Worm (Caenorhabditis elegans) whole organism, L2 larva: ENCODE data around the gene fbxa-152.
"Not testable (repeated sequence)": the region's sequence is repeated elsewhere in the genome, so short reads cannot be mapped to it uniquely, and the experiment has no call there.

Experiments
- C34F6.9 ChIP-seq: fragments of 150-350 bp; optimal IDR thresholded peaks from 2 replicates; lab custom pipeline; 2014; ENCODE audit warnings: missing biosample characterization, missing genetic modification characterization
- F13H6.1 ChIP-seq: sonication (generic microtip); optimal IDR thresholded peaks from 2 replicates; lab custom pipeline; 2016; ENCODE audit warnings: missing genetic modification characterization, missing compliant biosample characterization
- R02D3.7 ChIP-seq: fragments of 150-350 bp; optimal IDR thresholded peaks from 2 replicates; lab custom pipeline; 2014; ENCODE audit warnings: missing biosample characterization, missing genetic modification characterization
- Y55F3AM.14 ChIP-seq: fragments of 200-800 bp; sonication (Bioruptor generic); optimal IDR thresholded peaks from 2 replicates; lab custom pipeline; 2018; ENCODE audit warnings: mild to moderate bottlenecking, missing genetic modification characterization, missing compliant biosample characterization
- alr-1 ChIP-seq: fragments of 150-350 bp; optimal IDR thresholded peaks from 2 replicates; lab custom pipeline; 2014; ENCODE audit warnings: missing biosample characterization, missing genetic modification characterization
- aly-2 ChIP-seq: fragments of 150-350 bp; optimal IDR thresholded peaks from 2 replicates; lab custom pipeline; 2014; ENCODE audit warnings: missing biosample characterization, missing genetic modification characterization
- crh-2 ChIP-seq: sonication (generic microtip); optimal IDR thresholded peaks from 2 replicates; lab custom pipeline; 2017; ENCODE audit warnings: missing biosample characterization, missing genetic modification characterization
- egl-27 ChIP-seq: sonication (generic microtip); optimal IDR thresholded peaks from 3 replicates; lab custom pipeline; 2017; ENCODE audit warnings: missing biosample characterization, missing genetic modification reagents, missing genetic modification characterization
- elt-1 ChIP-seq: fragments of 150-350 bp; optimal IDR thresholded peaks from 2 replicates; lab custom pipeline; 2014; ENCODE audit warnings: missing biosample characterization, missing genetic modification characterization
- gmeb-1 ChIP-seq: fragments of 150-350 bp; optimal IDR thresholded peaks from 2 replicates; lab custom pipeline; 2014; ENCODE audit warnings: missing biosample characterization, missing genetic modification characterization
- lin-11 ChIP-seq: fragments of 150-350 bp; sonication (generic microtip); optimal IDR thresholded peaks from 2 replicates; lab custom pipeline; 2014; ENCODE audit warnings: missing biosample characterization, missing genetic modification characterization, inconsistent platforms, mixed read lengths
- lin-13 ChIP-seq: fragments of 150-350 bp; optimal IDR thresholded peaks from 2 replicates; lab custom pipeline; 2014; ENCODE audit warnings: missing biosample characterization, missing genetic modification reagents, missing genetic modification characterization
- lin-39 ChIP-seq: fragments of 150-350 bp; optimal IDR thresholded peaks from 2 replicates; lab custom pipeline; 2014; ENCODE audit warnings: missing biosample characterization, missing genetic modification reagents, missing genetic modification characterization
- lsy-2 ChIP-seq, 2 experiments: fragments of 150-350 bp in 1 of 2; sonication (generic microtip) in 1 of 2; optimal IDR thresholded peaks; 2 replicates each; lab custom pipeline; 2014 to 2017; ENCODE audit warnings: missing biosample characterization in 2 of 2, missing genetic modification characterization in 2 of 2
- mab-5 ChIP-seq: fragments of 150-350 bp; optimal IDR thresholded peaks from 2 replicates; lab custom pipeline; 2014; ENCODE audit warnings: missing biosample characterization, missing genetic modification characterization
- mbf-1 ChIP-seq: sonication (generic microtip); optimal IDR thresholded peaks from 2 replicates; lab custom pipeline; 2017; ENCODE audit warnings: missing biosample characterization, missing genetic modification characterization
- mdl-1 ChIP-seq, 2 experiments: fragments of 150-350 bp in 1 of 2; sonication (generic microtip) in 1 of 2; optimal IDR thresholded peaks; 2 replicates each; lab custom pipeline; 2017; ENCODE audit warnings: missing biosample characterization in 2 of 2, missing genetic modification characterization in 2 of 2
- nhr-10 ChIP-seq: sonication (generic microtip); optimal IDR thresholded peaks from 2 replicates; lab custom pipeline; 2017; ENCODE audit warnings: missing biosample characterization, missing genetic modification characterization
- nhr-11 ChIP-seq: fragments of 150-350 bp; optimal IDR thresholded peaks from 2 replicates; lab custom pipeline; 2014; ENCODE audit warnings: missing biosample characterization, missing genetic modification characterization
- nhr-12 ChIP-seq: fragments of 150-350 bp; optimal IDR thresholded peaks from 2 replicates; lab custom pipeline; 2014; ENCODE audit warnings: missing biosample characterization, missing genetic modification characterization
- nhr-23 ChIP-seq: fragments of 150-350 bp; optimal IDR thresholded peaks from 2 replicates; lab custom pipeline; 2014; ENCODE audit warnings: missing biosample characterization, missing genetic modification reagents, missing genetic modification characterization
- nhr-237 ChIP-seq: fragments of 150-350 bp; optimal IDR thresholded peaks from 2 replicates; lab custom pipeline; 2014; ENCODE audit warnings: missing biosample characterization, missing genetic modification characterization
- nhr-25 ChIP-seq: fragments of 150-350 bp; sonication (generic microtip); optimal IDR thresholded peaks from 3 replicates; lab custom pipeline; 2014; ENCODE audit warnings: missing biosample characterization, missing genetic modification characterization
- nhr-77 ChIP-seq: fragments of 150-350 bp; optimal IDR thresholded peaks from 2 replicates; lab custom pipeline; 2014; ENCODE audit warnings: missing biosample characterization, missing genetic modification characterization
- peb-1 ChIP-seq: fragments of 150-350 bp; optimal IDR thresholded peaks from 2 replicates; lab custom pipeline; 2014; ENCODE audit warnings: missing biosample characterization, missing genetic modification characterization
- sem-4 ChIP-seq: fragments of 150-350 bp; optimal IDR thresholded peaks from 2 replicates; lab custom pipeline; 2014; ENCODE audit warnings: missing biosample characterization, missing genetic modification reagents, missing genetic modification characterization
- skn-1 ChIP-seq: sonication (generic microtip); optimal IDR thresholded peaks from 2 replicates; lab custom pipeline; 2017; ENCODE audit warnings: missing biosample characterization, missing genetic modification characterization
- sma-9 ChIP-seq, 2 experiments: fragments of 150-350 bp in 1 of 2; sonication (generic microtip) in 1 of 2; optimal IDR thresholded peaks; 2 replicates each; lab custom pipeline; 2014 to 2016; ENCODE audit warnings: missing genetic modification characterization in 2 of 2, mild to moderate bottlenecking in 1 of 2, missing biosample characterization in 1 of 2, missing compliant biosample characterization in 1 of 2, missing genetic modification reagents in 1 of 2, moderate library complexity in 1 of 2
- snpc-4 ChIP-seq: fragments of 150-350 bp; optimal IDR thresholded peaks from 2 replicates; lab custom pipeline; 2014; ENCODE audit warnings: missing biosample characterization, missing genetic modification characterization
- unc-55 ChIP-seq: fragments of 150-350 bp; sonication (generic microtip); optimal IDR thresholded peaks from 3 replicates; lab custom pipeline; 2014; ENCODE audit warnings: missing biosample characterization, missing genetic modification reagents, missing genetic modification characterization
- unc-62 ChIP-seq: fragments of 150-350 bp; optimal IDR thresholded peaks from 2 replicates; lab custom pipeline; 2014; ENCODE audit warnings: missing biosample characterization, missing genetic modification reagents, missing genetic modification characterization
- ztf-11 ChIP-seq: sonication (generic microtip); optimal IDR thresholded peaks from 2 replicates; lab custom pipeline; 2017; ENCODE audit warnings: missing biosample characterization, missing genetic modification characterization
- ztf-4 ChIP-seq: fragments of 150-350 bp; optimal IDR thresholded peaks from 2 replicates; lab custom pipeline; 2014; ENCODE audit warnings: missing biosample characterization, missing genetic modification characterization

fbxa-152 gene

ce11 chrV:15602253-15602652, at the start of gene fbxa-152:
Gene fbxa-152 (minus strand): TSS chrV:15602353.
- TF ChIP-seq ztf-4, result no peak
- no peak for TF ChIP-seq peb-1
- TF ChIP-seq lsy-2 (tag; optimal IDR thresholded peaks at IDR 0.05; lab: Kevin White, UChicago), result no peak
- no peak for TF ChIP-seq sem-4 (tag; lab: Kevin White, UChicago)
- TF ChIP-seq nhr-237 (tag; lab: Kevin White, UChicago), result no peak
- TF ChIP-seq, all 48 proteins: peak for 0

ce11 chrV:15650167-15650566, 48.0 kb upstream of the fbxa-152 start, which contains the start of gene sru-42:
Gene sru-42 (plus strand): TSS chrV:15650467.
- TF ChIP-seq sma-9 (GFP tag; optimal IDR thresholded peaks at IDR 0.05; lab: Kevin White, UChicago) (no peak), sma-9 (tag; optimal IDR thresholded peaks at IDR 0.05; lab: Kevin White, UChicago) (no peak), lin-11 (tag; lab: Kevin White, UChicago) (no peak), sem-4 (tag; lab: Kevin White, UChicago) (no peak), nhr-77 (tag; lab: Kevin White, UChicago) (no peak), mdl-1 (tag; optimal IDR thresholded peaks at IDR 0.05; lab: Kevin White, UChicago) (no peak), mab-5 (no peak), unc-62 (GFP tag; lab: Kevin White, UChicago) (no peak), alr-1 (tag; lab: Kevin White, UChicago) (no peak), lin-39 (no peak), elt-1 (tag; lab: Kevin White, UChicago) (no peak), skn-1 (tag; lab: Kevin White, UChicago) (no peak), snpc-4 (tag; lab: Kevin White, UChicago) (no peak), nhr-23 (no peak), nhr-12 (tag; lab: Kevin White, UChicago) (no peak), R02D3.7 (no peak), nhr-11 (tag; lab: Kevin White, UChicago) (no peak), nhr-25 (tag; lab: Kevin White, UChicago) (no peak)

- TF ChIP-seq lin-11 (tag; lab: Kevin White, UChicago); lsy-2 (tag; optimal IDR thresholded peaks at IDR 0.05; lab: Kevin White, UChicago); nhr-23: not testable (repeated sequence)
These were observed 45.5 kb upstream of the fbxa-152 start, which contains the start of the genes C55A1.7 and C55A1.6 for ce11 chrV:15647536-15648085. Gene C55A1.7 (minus strand): TSS chrV:15647636. Gene C55A1.6 (plus strand): TSS chrV:15648035.

- TF ChIP-seq skn-1 (tag; lab: Kevin White, UChicago) (no peak), nhr-10 (tag; lab: Kevin White, UChicago) (no peak), ztf-11 (tag; lab: Kevin White, UChicago) (no peak), snpc-4 (tag; lab: Kevin White, UChicago) (no peak), Y55F3AM.14 (GFP tag; lab: Kevin White, UChicago) (no peak), lin-39 (no peak), ztf-4 (no peak), crh-2 (tag; lab: Kevin White, UChicago) (no peak), C34F6.9 (no peak), nhr-25 (tag; lab: Kevin White, UChicago) (no peak), unc-55 (GFP tag; lab: Kevin White, UChicago) (no peak), egl-27 (tag; lab: Kevin White, UChicago) (no peak), nhr-77 (tag; lab: Kevin White, UChicago) (no peak), mab-5 (no peak), lin-13 (no peak), aly-2 (tag; lab: Kevin White, UChicago) (no peak), nhr-11 (tag; lab: Kevin White, UChicago) (no peak), gmeb-1 (tag; lab: Kevin White, UChicago) (no peak), F13H6.1 (no peak)
These were observed 42.4 kb upstream of the fbxa-152 start, which contains the start of gene str-23 for ce11 chrV:15644575-15644974. Gene str-23 (plus strand): TSS chrV:15644875.

- TF ChIP-seq R02D3.7; mab-5; mbf-1 (tag; lab: Kevin White, UChicago): not testable (repeated sequence)
These were observed 41.0 kb upstream of the fbxa-152 start, which contains the start of gene C55A1.4 for ce11 chrV:15643192-15643591. Gene C55A1.4 (minus strand): TSS chrV:15643292.
